Fruit fly (Drosophila melanogaster): ENCODE results near the gene Syp.

- TF ChIP-seq EcR (GFP tag; optimal IDR thresholded peaks at IDR 0.05) = no peak
- TF ChIP-seq CG15710 (tag; optimal IDR thresholded peaks at IDR 0.05) = peak; percentile 42
- peak; percentile 61 for TF ChIP-seq CG13204 (GFP tag; optimal IDR thresholded peaks at IDR 0.05)
- peak; percentile 21 for TF ChIP-seq CG34367 (tag; optimal IDR thresholded peaks at IDR 0.05)
Measured at dm6 chr3R:20783714-20784435, 27.3 kb downstream of the Syp start.
